Worm (Caenorhabditis elegans): ENCODE measurements around the gene ehn-3.

DNA sequence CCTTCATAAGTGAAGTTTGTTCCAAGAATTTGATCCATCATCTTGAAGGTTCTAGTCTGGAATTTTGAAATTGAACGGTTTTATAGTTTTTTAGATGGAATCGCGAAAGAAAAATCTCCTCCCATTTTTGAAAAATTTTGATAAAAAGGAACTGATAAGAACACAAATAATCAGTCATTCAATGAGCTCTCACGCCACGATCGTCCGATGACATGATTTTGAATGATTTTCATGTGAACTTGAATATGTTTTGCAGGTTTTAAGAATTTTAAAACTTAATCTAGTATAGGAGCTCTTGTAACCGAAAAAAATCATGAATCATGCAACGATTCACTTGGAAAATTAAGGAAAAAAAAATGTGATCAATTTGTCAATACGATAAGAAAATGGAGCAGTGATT lies 42.0 kb downstream of the ehn-3 start, which contains the start of gene elo-5:
- TF ChIP-seq him-1 (tag; optimal IDR thresholded peaks at IDR 0.05) (no peak), dao-5 (tag; optimal IDR thresholded peaks at IDR 0.05) (no peak)
